Worm (Caenorhabditis elegans): ENCODE measurements around the gene srz-103.

ce11 chrV:16646372-16646771 is 32.8 kb downstream of the srz-103 start, which contains the start of gene W06G6.9:
- TF ChIP-seq ztf-3 (GFP tag; optimal IDR thresholded peaks at IDR 0.05) (no peak), sptf-2 (GFP tag; optimal IDR thresholded peaks at IDR 0.05) (no peak), pha-4 (tag; optimal IDR thresholded peaks at IDR 0.05) (no peak), mes-4 (tag; optimal IDR thresholded peaks at IDR 0.05) (no peak), xnd-1 (tag; optimal IDR thresholded peaks at IDR 0.05) (no peak), T07F8.4 (tag; optimal IDR thresholded peaks at IDR 0.05) (no peak)
